Fruit fly (Drosophila melanogaster) whole organism, wandering third instar larva: ENCODE data around the gene dtr.

Experiments used
- Abd-B ChIP-seq: fragments of >200 bp; optimal IDR thresholded peaks from 2 replicates; lab custom pipeline; 2017; ENCODE audit warnings: missing biosample characterization, missing genetic modification characterization
- CG32264 ChIP-seq: fragments of 200-800 bp; sonication (Bioruptor generic); optimal IDR thresholded peaks from 2 replicates; lab custom pipeline; 2016; ENCODE audit warnings: missing biosample characterization, missing genetic modification characterization
- CG9705 ChIP-seq: fragments of 200-800 bp; sonication (Bioruptor generic); optimal IDR thresholded peaks from 2 replicates; lab custom pipeline; 2018; ENCODE audit warnings: missing biosample characterization, mild to moderate bottlenecking, missing genetic modification characterization
- CrebA ChIP-seq: fragments of 200-800 bp; sonication (Bioruptor generic); optimal IDR thresholded peaks from 2 replicates; lab custom pipeline; 2016; ENCODE audit warnings: missing biosample characterization, mild to moderate bottlenecking, missing genetic modification characterization, borderline replicate concordance
- Dfd ChIP-seq: fragments of >200 bp; optimal IDR thresholded peaks from 2 replicates; lab custom pipeline; 2017; ENCODE audit warnings: missing biosample characterization, missing genetic modification characterization
- Dif ChIP-seq: fragments of 200-275, 200-300 bp; sonication (Bioruptor generic); optimal IDR thresholded peaks from 2 replicates; lab custom pipeline; 2018; ENCODE audit warnings: missing biosample characterization, missing genetic modification characterization; ENCODE audit not compliant: partially characterized antibody
- GATAd ChIP-seq: sonication (Bioruptor generic); optimal IDR thresholded peaks from 2 replicates; lab custom pipeline; 2016; ENCODE audit warnings: missing biosample characterization, missing genetic modification characterization
- HLH106 ChIP-seq: fragments of 200-800 bp; optimal IDR thresholded peaks from 3 replicates; lab custom pipeline; 2019; ENCODE audit warnings: missing biosample characterization, mild to moderate bottlenecking, missing genetic modification characterization, moderate library complexity
- Hnf4 ChIP-seq: fragments of 200-800 bp; sonication (Bioruptor generic); optimal IDR thresholded peaks from 2 replicates; lab custom pipeline; 2016; ENCODE audit warnings: missing biosample characterization, mild to moderate bottlenecking, missing genetic modification characterization
- Hr78 ChIP-seq: fragments of >200 bp; optimal IDR thresholded peaks from 2 replicates; lab custom pipeline; 2017; ENCODE audit warnings: missing biosample characterization, missing genetic modification characterization
- Hr83 ChIP-seq: fragments of 200-300 bp; sonication (Bioruptor generic); optimal IDR thresholded peaks from 2 replicates; lab custom pipeline; 2016; ENCODE audit warnings: missing biosample characterization, mild to moderate bottlenecking, missing genetic modification characterization, moderate library complexity; ENCODE audit not compliant: poor library complexity, severe bottlenecking
- Jra ChIP-seq: sonication (Bioruptor generic); optimal IDR thresholded peaks from 2 replicates; lab custom pipeline; 2016; ENCODE audit warnings: missing biosample characterization, missing genetic modification characterization
- Mio ChIP-seq: sonication (Bioruptor generic); optimal IDR thresholded peaks from 2 replicates; lab custom pipeline; 2016; ENCODE audit warnings: missing biosample characterization, missing genetic modification characterization
- Myc ChIP-seq: fragments of >200 bp; optimal IDR thresholded peaks from 2 replicates; lab custom pipeline; 2017
- N ChIP-seq: fragments of >200 bp; optimal IDR thresholded peaks from 2 replicates; lab custom pipeline; 2018; ENCODE audit warnings: missing biosample characterization, missing external identifiers, missing genetic modification characterization
- OdsH ChIP-seq: fragments of 200-800 bp; sonication (Bioruptor generic); optimal IDR thresholded peaks from 2 replicates; lab custom pipeline; 2016; ENCODE audit warnings: missing biosample characterization, mild to moderate bottlenecking, missing genetic modification characterization
- Rel ChIP-seq, 2 experiments: fragments of 200-800 bp; sonication (Bioruptor generic) in 1 of 2; optimal IDR thresholded peaks; 2 replicates in 1 of 2; 3 replicates in 1 of 2; lab custom pipeline; 2016 to 2019; ENCODE audit warnings: mild to moderate bottlenecking in 2 of 2, missing biosample characterization in 2 of 2, missing genetic modification characterization in 2 of 2, moderate library complexity in 1 of 2
- Sp1 ChIP-seq: fragments of 200-800 bp; sonication (Bioruptor generic); optimal IDR thresholded peaks from 3 replicates; lab custom pipeline; 2019; ENCODE audit warnings: missing biosample characterization, mild to moderate bottlenecking, missing genetic modification characterization, moderate library complexity
- Vsx2 ChIP-seq: fragments of 200-300, 225-300 bp; sonication (Bioruptor generic); optimal IDR thresholded peaks from 2 replicates; lab custom pipeline; 2018; ENCODE audit warnings: missing biosample characterization, missing genetic modification characterization; ENCODE audit not compliant: partially characterized antibody
- br ChIP-seq: fragments of 200-800 bp; sonication (Bioruptor generic); optimal IDR thresholded peaks from 2 replicates; lab custom pipeline; 2016; ENCODE audit warnings: missing biosample characterization, missing genetic modification characterization
- brk ChIP-seq: fragments of 200-800 bp; sonication (Bioruptor generic); optimal IDR thresholded peaks from 2 replicates; lab custom pipeline; 2016; ENCODE audit warnings: missing biosample characterization, mild to moderate bottlenecking, missing genetic modification characterization
- dl ChIP-seq, 2 experiments: fragments of 175-275, 200-275 bp in 1 of 2; fragments of 200-275 bp in 1 of 2; sonication (Bioruptor generic); optimal IDR thresholded peaks; lab custom pipeline; 2018; ENCODE audit warnings: mild to moderate bottlenecking in 2 of 2, missing biosample characterization in 2 of 2, missing genetic modification characterization in 2 of 2, moderate library complexity in 2 of 2; ENCODE audit not compliant: partially characterized antibody in 2 of 2, insufficient read depth in 1 of 2
- dmrt93B ChIP-seq: fragments of 200-800 bp; sonication (Bioruptor generic); optimal IDR thresholded peaks from 2 replicates; lab custom pipeline; 2018; ENCODE audit warnings: missing biosample characterization, mild to moderate bottlenecking, missing genetic modification characterization
- dsf ChIP-seq: sonication (Bioruptor generic); optimal IDR thresholded peaks from 2 replicates; lab custom pipeline; 2016; ENCODE audit warnings: missing biosample characterization, missing genetic modification characterization, borderline replicate concordance
- ey ChIP-seq: fragments of 200-800 bp; sonication (Bioruptor generic); optimal IDR thresholded peaks from 2 replicates; lab custom pipeline; 2016; ENCODE audit warnings: missing biosample characterization, missing genetic modification characterization
- foxo ChIP-seq, 2 experiments: fragments of 200-800 bp; sonication (Bioruptor generic); optimal IDR thresholded peaks; 2 replicates in 1 of 2; 3 replicates in 1 of 2; lab custom pipeline; 2016 to 2017; ENCODE audit warnings: missing biosample characterization in 2 of 2, missing genetic modification characterization in 2 of 2
- fru ChIP-seq: fragments of 200-800 bp; sonication (Bioruptor generic); optimal IDR thresholded peaks from 3 replicates; lab custom pipeline; 2016; ENCODE audit warnings: missing biosample characterization, mild to moderate bottlenecking, missing genetic modification characterization
- h ChIP-seq: fragments of 200-800 bp; sonication (Bioruptor generic); optimal IDR thresholded peaks from 3 replicates; lab custom pipeline; 2016; ENCODE audit warnings: missing biosample characterization, mild to moderate bottlenecking, missing genetic modification characterization
- jim ChIP-seq: fragments of 175-275, 200-325 bp; sonication (Bioruptor generic); optimal IDR thresholded peaks from 2 replicates; lab custom pipeline; 2016; ENCODE audit warnings: missing biosample characterization, mild to moderate bottlenecking, missing genetic modification characterization
- lola ChIP-seq: fragments of >200 bp; optimal IDR thresholded peaks from 2 replicates; lab custom pipeline; 2017; ENCODE audit warnings: missing biosample characterization, missing genetic modification characterization
- pan ChIP-seq: fragments of >200 bp; optimal IDR thresholded peaks from 2 replicates; lab custom pipeline; 2017
- psq ChIP-seq: fragments of 200-800 bp; sonication (Bioruptor generic); optimal IDR thresholded peaks from 3 replicates; lab custom pipeline; 2017; ENCODE audit warnings: missing biosample characterization, mild to moderate bottlenecking, missing genetic modification characterization, moderate library complexity
- rgr ChIP-seq: fragments of 200-800 bp; sonication (Bioruptor generic); optimal IDR thresholded peaks from 3 replicates; lab custom pipeline; 2016; ENCODE audit warnings: missing biosample characterization, mild to moderate bottlenecking, missing genetic modification characterization
- sage ChIP-seq: fragments of 200-800 bp; sonication (Bioruptor generic); optimal IDR thresholded peaks from 2 replicates; lab custom pipeline; 2016; ENCODE audit warnings: missing biosample characterization, mild to moderate bottlenecking, missing genetic modification characterization
- sv ChIP-seq: fragments of 200-800 bp; sonication (Bioruptor generic); optimal IDR thresholded peaks from 3 replicates; lab custom pipeline; 2016; ENCODE audit warnings: missing biosample characterization, missing genetic modification characterization
- tai ChIP-seq: sonication (Bioruptor generic); optimal IDR thresholded peaks from 2 replicates; lab custom pipeline; 2016; ENCODE audit warnings: missing biosample characterization, missing genetic modification characterization
- usp ChIP-seq: fragments of >200 bp; optimal IDR thresholded peaks from 2 replicates; lab custom pipeline; 2017; ENCODE audit warnings: missing biosample characterization, missing genetic modification characterization
- woc ChIP-seq: sonication (Bioruptor generic); optimal IDR thresholded peaks from 2 replicates; lab custom pipeline; 2016; ENCODE audit warnings: missing biosample characterization, mild to moderate bottlenecking, missing genetic modification characterization

The dtr gene

dm6 chr2L:21331502-21331901 lies 29.5 kb upstream of the dtr start, which contains the start of gene dimm:
Gene dimm, plus strand, starts transcription at chr2L:21331756.
- TF ChIP-seq Hr83 (GFP tag; lab: Kevin White, UChicago), result no peak
- TF ChIP-seq foxo (GFP tag; optimal IDR thresholded peaks at IDR 0.05; lab: Kevin White, UChicago), result no peak

- TF ChIP-seq Rel (GFP tag; optimal IDR thresholded peaks at IDR 0.05; lab: Kevin White, UChicago) (no peak), Rel (tag; optimal IDR thresholded peaks at IDR 0.05; lab: Kevin White, UChicago) (no peak), Dfd (GFP tag; lab: Kevin White, UChicago) (no peak), brk (GFP tag; lab: Kevin White, UChicago) (no peak), Abd-B (GFP tag; lab: Kevin White, UChicago) (no peak)
Measured at dm6 chr2L:21341706-21342105, 19.3 kb upstream of the dtr start.

dm6 chr2L:21344203-21344753 lies 16.7 kb upstream of the dtr start, which contains the start of gene Tsp39D:
Gene Tsp39D, plus strand, starts transcription at chr2L:21344607.
- TF ChIP-seq Rel (GFP tag; optimal IDR thresholded peaks at IDR 0.05; lab: Kevin White, UChicago) (no peak), Rel (tag; optimal IDR thresholded peaks at IDR 0.05; lab: Kevin White, UChicago) (no peak), dl (GFP tag; optimal IDR thresholded peaks at IDR 0.05; lab: Kevin White, UChicago; ENCODE audit: insufficient read depth in 1 of 2, partially characterized antibody in 2 of 2) (no peak), jim (GFP tag; lab: Kevin White, UChicago) (no peak), brk (GFP tag; lab: Kevin White, UChicago) (peak; percentile 40), Dif (GFP tag; lab: Kevin White, UChicago) (no peak), woc (no peak), rgr (GFP tag; lab: Kevin White, UChicago) (no peak), Abd-B (GFP tag; lab: Kevin White, UChicago) (no peak), OdsH (peak; percentile 33), CG9705 (GFP tag; lab: Kevin White, UChicago) (no peak), tai (no peak), Hr83 (GFP tag; lab: Kevin White, UChicago) (no peak), GATAd (GFP tag; lab: Kevin White, UChicago) (no peak), lola (GFP tag; lab: Kevin White, UChicago) (no peak), fru (GFP tag; lab: Kevin White, UChicago) (peak; percentile 18), N (GFP tag; lab: Kevin White, UChicago) (no peak), h (peak; percentile 38), Jra (peak; percentile 21), Mio (GFP tag; lab: Kevin White, UChicago) (no peak), CG32264 (no peak), psq (no peak), Dfd (GFP tag; lab: Kevin White, UChicago) (no peak), CrebA (GFP tag; lab: Kevin White, UChicago) (peak; percentile 14), sv (no peak), Hnf4 (no peak), br (GFP tag; lab: Kevin White, UChicago) (peak; percentile 18), dmrt93B (GFP tag; lab: Kevin White, UChicago) (no peak), foxo (GFP tag; optimal IDR thresholded peaks at IDR 0.05; lab: Kevin White, UChicago) (peak in 1 of 2 experiments; percentile 37), dsf (GFP tag; lab: Kevin White, UChicago) (no peak), Myc (lab: Kevin White, UChicago) (peak; percentile 60), HLH106 (tag; lab: Kevin White, UChicago) (no peak), ey (GFP tag; lab: Kevin White, UChicago) (no peak), sage (no peak), Sp1 (GFP tag; lab: Kevin White, UChicago) (no peak), usp (GFP tag; lab: Kevin White, UChicago) (no peak), Vsx2 (GFP tag; lab: Kevin White, UChicago) (no peak), pan (lab: Kevin White, UChicago) (no peak), Hr78 (GFP tag; lab: Kevin White, UChicago) (no peak)
